Worm (Caenorhabditis elegans): ENCODE data around the gene ZK84.1.

Gene ZK84.1

ce11 chrII:6031106-6031505, 10.7 kb downstream of the ZK84.1 start, which contains the start of gene frpr-16:
Gene frpr-16 (minus strand): TSS chrII:6031206.
- TF ChIP-seq unc-62 (GFP tag; optimal IDR thresholded peaks at IDR 0.05), result no peak

ce11 chrII:6043166-6043565, 22.7 kb downstream of the ZK84.1 start, which contains the start of gene R12C12.10:
Gene R12C12.10 (minus strand): TSS chrII:6043266.
- TF ChIP-seq unc-62 (GFP tag; optimal IDR thresholded peaks at IDR 0.05), result no peak

- TF ChIP-seq unc-62 (GFP tag; optimal IDR thresholded peaks at IDR 0.05), result no peak
Measured at ce11 chrII:6045048-6045447, 24.6 kb downstream of the ZK84.1 start, which contains the start of gene R12C12.5. Gene R12C12.5 (minus strand): TSS chrII:6045148.

- TF ChIP-seq unc-62 (GFP tag; optimal IDR thresholded peaks at IDR 0.05), result no peak
Measured at ce11 chrII:6046023-6046631, 25.7 kb downstream of the ZK84.1 start.

- TF ChIP-seq unc-62 (GFP tag; optimal IDR thresholded peaks at IDR 0.05), result no peak
Measured at ce11 chrII:6047639-6048159, 27.2 kb downstream of the ZK84.1 start, which contains the start of the genes R12C12.6 and ran-5. Gene R12C12.6 (minus strand): TSS chrII:6047867. Gene ran-5 (plus strand): TSS chrII:6048109.

- no peak for TF ChIP-seq unc-62 (GFP tag; optimal IDR thresholded peaks at IDR 0.05)
Measured at ce11 chrII:6049546-6049945, 29.1 kb downstream of the ZK84.1 start.

ce11 chrII:6050120-6050519, 29.7 kb downstream of the ZK84.1 start, which contains the start of gene gldc-1:
Gene gldc-1 (plus strand): TSS chrII:6050420.
- TF ChIP-seq unc-62 (GFP tag; optimal IDR thresholded peaks at IDR 0.05), result no peak

- no peak for TF ChIP-seq unc-62 (GFP tag; optimal IDR thresholded peaks at IDR 0.05)
Measured at ce11 chrII:6055927-6056326, 35.5 kb downstream of the ZK84.1 start, which contains the start of gene R12C12.7. Gene R12C12.7 (minus strand): TSS chrII:6055985.

- TF ChIP-seq unc-62 (GFP tag; optimal IDR thresholded peaks at IDR 0.05), result no peak
Measured at ce11 chrII:6061495-6061894, 41.0 kb downstream of the ZK84.1 start.

ce11 chrII:6067066-6067465, 46.6 kb downstream of the ZK84.1 start, which contains the start of gene H12I13.1:
Gene H12I13.1 (minus strand): TSS chrII:6067166.
- no peak for TF ChIP-seq unc-62 (GFP tag; optimal IDR thresholded peaks at IDR 0.05)

All from whole organism, dauer.